Worm (Caenorhabditis elegans): Measurements from ENCODE around the gene F10G7.5.

- no peak for TF ChIP-seq tbx-11 (GFP tag; IDR thresholded peaks at IDR 0.05)
- TF ChIP-seq ama-1 (optimal IDR thresholded peaks at IDR 0.05) = no peak
- no peak for TF ChIP-seq flt-1 (GFP tag; IDR thresholded peaks at IDR 0.05)
- TF ChIP-seq F13C5.2 (tag; optimal IDR thresholded peaks at IDR 0.05) = no peak
Observed at ce11 chrII:4684852-4685251, 8.4 kb upstream of the F10G7.5 start.
